Worm (Caenorhabditis elegans) whole organism, L1 larva: Measurements from ENCODE around the gene C17H11.2.
A peak's percentile ranks its signal among the peaks of the same experiment; 100 is the strongest.

Experiments
- C16A3.4 ChIP-seq: fragments of 150-350 bp; optimal IDR thresholded peaks from 2 replicates; lab custom pipeline; 2014; ENCODE audit warnings: missing biosample characterization, missing genetic modification characterization
- F16B12.6 ChIP-seq: fragments of 150-350 bp; optimal IDR thresholded peaks from 2 replicates; lab custom pipeline; 2014; ENCODE audit warnings: missing biosample characterization, missing genetic modification characterization
- Y116A8C.19 ChIP-seq: sonication (generic microtip); optimal IDR thresholded peaks from 2 replicates; lab custom pipeline; 2016; ENCODE audit warnings: missing compliant biosample characterization, missing genetic modification characterization, borderline replicate concordance
- alr-1 ChIP-seq: fragments of 200-800 bp; sonication (Bioruptor generic); optimal IDR thresholded peaks from 2 replicates; lab custom pipeline; 2018; ENCODE audit warnings: borderline replicate concordance, mild to moderate bottlenecking, missing genetic modification characterization, missing compliant biosample characterization
- blmp-1 ChIP-seq: fragments of 150-350 bp; optimal IDR thresholded peaks from 2 replicates; lab custom pipeline; 2014; ENCODE audit warnings: missing biosample characterization, missing genetic modification characterization
- ceh-8 ChIP-seq: fragments of 200-800 bp; sonication (Bioruptor generic); optimal IDR thresholded peaks from 2 replicates; lab custom pipeline; 2018; ENCODE audit warnings: mild to moderate bottlenecking, missing genetic modification characterization, moderate library complexity, missing compliant biosample characterization
- ceh-82 ChIP-seq, 3 experiments: fragments of 150-350 bp in 1 of 3; sonication (generic microtip) in 2 of 3; optimal IDR thresholded peaks; 2 replicates each; lab custom pipeline; 2014 to 2017; ENCODE audit warnings: missing biosample characterization in 3 of 3, missing genetic modification characterization in 3 of 3
- ceh-90 ChIP-seq: sonication (generic microtip); optimal IDR thresholded peaks from 2 replicates; lab custom pipeline; 2016; ENCODE audit warnings: missing genetic modification characterization, missing compliant biosample characterization
- ces-1 ChIP-seq: fragments of 150-350 bp; optimal IDR thresholded peaks from 2 replicates; lab custom pipeline; 2014; ENCODE audit warnings: missing biosample characterization, missing genetic modification reagents, missing genetic modification characterization
- dpl-1 ChIP-seq, 3 experiments: fragments of 150-350 bp in 2 of 3; sonication (generic microtip) in 1 of 3; optimal IDR thresholded peaks; 2 replicates each; lab custom pipeline; 2014 to 2017; ENCODE audit warnings: missing biosample characterization in 3 of 3, missing genetic modification characterization in 3 of 3, missing genetic modification reagents in 3 of 3
- dsc-1 ChIP-seq: sonication (generic microtip); optimal IDR thresholded peaks from 2 replicates; lab custom pipeline; 2016; ENCODE audit warnings: mild to moderate bottlenecking, missing genetic modification characterization, missing compliant biosample characterization
- efl-1 ChIP-seq, 4 experiments: fragments of 150-350 bp; optimal IDR thresholded peaks in 3 of 4; peaks in 1 of 4; 1 replicate in 1 of 4; 2 replicates in 3 of 4; lab custom pipeline; 2014; ENCODE audit warnings: missing biosample characterization in 2 of 4, missing genetic modification characterization in 2 of 4, missing genetic modification reagents in 2 of 4
- efl-3 ChIP-seq: fragments of 200-800 bp; sonication (Bioruptor generic); optimal IDR thresholded peaks from 2 replicates; lab custom pipeline; 2018; ENCODE audit warnings: mild to moderate bottlenecking, missing genetic modification characterization, missing compliant biosample characterization
- egl-13 ChIP-seq: sonication (generic microtip); optimal IDR thresholded peaks from 2 replicates; lab custom pipeline; 2016; ENCODE audit warnings: missing genotype, missing genetic modification reagents, missing genetic modification characterization, missing compliant biosample characterization
- ets-5 ChIP-seq: fragments of 200-800 bp; sonication (Bioruptor generic); IDR thresholded peaks from 2 replicates; pipeline ENCODE4 v1.3.6; 2022; ENCODE audit warnings: missing genetic modification characterization, missing compliant biosample characterization
- fkh-8 ChIP-seq: sonication (generic microtip); optimal IDR thresholded peaks from 2 replicates; lab custom pipeline; 2016; ENCODE audit warnings: mild to moderate bottlenecking, missing genetic modification characterization, missing compliant biosample characterization
- fos-1 ChIP-seq: fragments of 150-350 bp; optimal IDR thresholded peaks from 2 replicates; lab custom pipeline; 2014; ENCODE audit warnings: missing biosample characterization, missing genetic modification characterization
- hlh-4 ChIP-seq: sonication (generic microtip); optimal IDR thresholded peaks from 2 replicates; lab custom pipeline; 2016; ENCODE audit warnings: mild to moderate bottlenecking, missing genetic modification characterization, missing compliant biosample characterization
- irx-1 ChIP-seq: sonication (generic microtip); optimal IDR thresholded peaks from 2 replicates; lab custom pipeline; 2016; ENCODE audit warnings: missing genetic modification characterization, missing compliant biosample characterization
- jun-1 ChIP-seq: fragments of 150-350 bp; optimal IDR thresholded peaks from 2 replicates; lab custom pipeline; 2014; ENCODE audit warnings: missing biosample characterization, missing genetic modification reagents, missing genetic modification characterization
- lin-35 ChIP-seq, 2 experiments: fragments of 150-350 bp; optimal IDR thresholded peaks; 2 replicates each; lab custom pipeline; 2014; ENCODE audit warnings: missing biosample characterization in 2 of 2, missing genetic modification characterization in 2 of 2, missing genetic modification reagents in 2 of 2
- lsy-2 ChIP-seq, 2 experiments: fragments of 150-350 bp; optimal IDR thresholded peaks; 2 replicates each; lab custom pipeline; 2014; ENCODE audit warnings: missing biosample characterization in 2 of 2, missing genetic modification characterization in 2 of 2
- mab-9 ChIP-seq: fragments of 200-800 bp; sonication (Bioruptor generic); IDR thresholded peaks from 2 replicates; pipeline ENCODE4 v1.3.6; 2022; ENCODE audit warnings: missing genetic modification reagents, missing genetic modification characterization, missing compliant biosample characterization
- mdl-1 ChIP-seq, 2 experiments: fragments of 150-350 bp; optimal IDR thresholded peaks; 2 replicates each; lab custom pipeline; 2014 to 2017; ENCODE audit warnings: missing biosample characterization in 2 of 2, missing genetic modification characterization in 2 of 2, inconsistent platforms in 1 of 2
- mep-1 ChIP-seq: fragments of 150-350 bp; optimal IDR thresholded peaks from 2 replicates; lab custom pipeline; 2014; ENCODE audit warnings: missing biosample characterization, missing genetic modification characterization
- nhr-12 ChIP-seq: sonication (generic microtip); optimal IDR thresholded peaks from 2 replicates; lab custom pipeline; 2017; ENCODE audit warnings: missing biosample characterization, missing genetic modification characterization
- nhr-28 ChIP-seq: fragments of 150-350 bp; optimal IDR thresholded peaks from 2 replicates; lab custom pipeline; 2014; ENCODE audit warnings: missing biosample characterization, missing genetic modification characterization
- nhr-47 ChIP-seq: sonication (generic microtip); optimal IDR thresholded peaks from 2 replicates; lab custom pipeline; 2016; ENCODE audit warnings: mild to moderate bottlenecking, missing genetic modification characterization, moderate library complexity, missing compliant biosample characterization
- nhr-71 ChIP-seq: sonication (generic microtip); optimal IDR thresholded peaks from 2 replicates; lab custom pipeline; 2016; ENCODE audit warnings: mild to moderate bottlenecking, missing genetic modification characterization, moderate library complexity, missing compliant biosample characterization
- nhr-77 ChIP-seq: fragments of 150-350 bp; optimal IDR thresholded peaks from 2 replicates; lab custom pipeline; 2014; ENCODE audit warnings: missing biosample characterization, missing genetic modification characterization
- rnt-1 ChIP-seq: sonication (generic microtip); optimal IDR thresholded peaks from 2 replicates; lab custom pipeline; 2016; ENCODE audit warnings: mild to moderate bottlenecking, missing genetic modification characterization, moderate library complexity, missing compliant biosample characterization
- skn-1 ChIP-seq: fragments of 150-350 bp; optimal IDR thresholded peaks from 2 replicates; lab custom pipeline; 2014; ENCODE audit warnings: missing biosample characterization, missing genetic modification characterization
- sox-4 ChIP-seq: sonication (generic microtip); optimal IDR thresholded peaks from 2 replicates; lab custom pipeline; 2016; ENCODE audit warnings: missing genetic modification characterization, missing compliant biosample characterization
- swsn-7 ChIP-seq: sonication (generic microtip); optimal IDR thresholded peaks from 2 replicates; lab custom pipeline; 2016; ENCODE audit warnings: missing genetic modification characterization, missing compliant biosample characterization
- unc-130 ChIP-seq: fragments of 150-350 bp; optimal IDR thresholded peaks from 2 replicates; lab custom pipeline; 2017; ENCODE audit warnings: missing biosample characterization, missing genetic modification characterization, inconsistent platforms
- unc-62 ChIP-seq: fragments of 150-350 bp; optimal IDR thresholded peaks from 2 replicates; lab custom pipeline; 2014; ENCODE audit warnings: missing biosample characterization, missing genetic modification reagents, missing genetic modification characterization
- unc-86 ChIP-seq: sonication (generic microtip); optimal IDR thresholded peaks from 2 replicates; lab custom pipeline; 2016; ENCODE audit warnings: missing genetic modification characterization, missing compliant biosample characterization
- ztf-11 ChIP-seq, 2 experiments: sonication (generic microtip); optimal IDR thresholded peaks; 2 replicates each; lab custom pipeline; 2016 to 2017; ENCODE audit warnings: missing genetic modification characterization in 2 of 2, missing biosample characterization in 1 of 2, missing compliant biosample characterization in 1 of 2

The C17H11.2 gene

ce11 chrX:8139146-8139545 lies 30.6 kb upstream of the C17H11.2 start, which contains the start of gene C02B8.3:
Gene C02B8.3, plus strand, starts transcription at chrX:8139446.
- TF ChIP-seq blmp-1, result no peak
- TF ChIP-seq lsy-2 (tag; optimal IDR thresholded peaks at IDR 0.05; lab: Kevin White, UChicago), result no peak
- no peak for TF ChIP-seq unc-62 (GFP tag; lab: Kevin White, UChicago)
- no peak for TF ChIP-seq sox-4 (tag; lab: Kevin White, UChicago)
- TF ChIP-seq alr-1 (tag; lab: Kevin White, UChicago), result no peak
- no peak for TF ChIP-seq nhr-12 (tag; lab: Kevin White, UChicago)
- no peak for TF ChIP-seq Y116A8C.19 (tag; lab: Kevin White, UChicago)
- TF ChIP-seq unc-130 (tag; lab: Kevin White, UChicago), result no peak
- TF ChIP-seq nhr-28 (tag; lab: Kevin White, UChicago), result no peak
- no peak for TF ChIP-seq nhr-77 (tag; lab: Kevin White, UChicago)
- TF ChIP-seq nhr-71 (tag; lab: Kevin White, UChicago), result no peak
- TF ChIP-seq jun-1, result no peak

DNA sequence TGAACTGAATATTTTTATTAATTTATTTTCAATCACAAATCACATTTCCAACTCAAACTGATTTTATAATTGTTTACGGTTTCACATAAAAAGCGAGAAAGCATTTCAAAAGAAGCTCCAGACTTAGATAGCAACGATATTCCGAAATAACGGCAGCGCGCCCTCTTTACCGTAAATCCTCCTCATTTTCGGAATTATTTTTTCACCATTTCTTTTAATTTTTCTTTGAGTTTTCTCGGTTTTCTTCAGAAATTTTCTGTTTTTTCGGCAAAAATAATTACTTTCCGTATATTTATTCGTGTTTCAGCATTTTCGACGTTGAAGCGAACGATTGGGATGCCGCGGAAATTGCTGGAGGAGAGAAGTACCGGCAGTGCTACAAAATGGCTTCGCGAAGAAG lies 22.3 kb upstream of the C17H11.2 start, which contains the start of gene C02B8.1:
C02B8.1 (plus strand) TSS at position 301 of the 400 bp plus-strand sequence.
- TF ChIP-seq efl-1 (optimal IDR thresholded peaks at IDR 0.05; lab: Kevin White, UChicago) (no peak), efl-1 (GFP tag; optimal IDR thresholded peaks at IDR 0.05 in 1 of 2; lab: Kevin White, UChicago) (peak in 1 of 2 experiments; percentile 6), ets-5 (GFP tag; lab: Robert Waterston, UW) (no peak), efl-3 (no peak), hlh-4 (tag; lab: Kevin White, UChicago) (no peak), skn-1 (tag; lab: Kevin White, UChicago) (no peak), ztf-11 (tag; optimal IDR thresholded peaks at IDR 0.05; lab: Kevin White, UChicago) (no peak), lsy-2 (tag; optimal IDR thresholded peaks at IDR 0.05; lab: Kevin White, UChicago) (no peak), ces-1 (GFP tag; lab: Kevin White, UChicago) (no peak), egl-13 (tag; lab: Kevin White, UChicago) (no peak)

ce11 chrX:8148993-8149392 lies 20.7 kb upstream of the C17H11.2 start:
- no peak for TF ChIP-seq ceh-82 (tag; optimal IDR thresholded peaks at IDR 0.05; lab: Kevin White, UChicago)
- no peak for TF ChIP-seq fos-1 (tag; lab: Kevin White, UChicago)
- TF ChIP-seq unc-86, result no peak
- TF ChIP-seq mep-1 (tag; lab: Kevin White, UChicago), result peak; percentile 8

DNA sequence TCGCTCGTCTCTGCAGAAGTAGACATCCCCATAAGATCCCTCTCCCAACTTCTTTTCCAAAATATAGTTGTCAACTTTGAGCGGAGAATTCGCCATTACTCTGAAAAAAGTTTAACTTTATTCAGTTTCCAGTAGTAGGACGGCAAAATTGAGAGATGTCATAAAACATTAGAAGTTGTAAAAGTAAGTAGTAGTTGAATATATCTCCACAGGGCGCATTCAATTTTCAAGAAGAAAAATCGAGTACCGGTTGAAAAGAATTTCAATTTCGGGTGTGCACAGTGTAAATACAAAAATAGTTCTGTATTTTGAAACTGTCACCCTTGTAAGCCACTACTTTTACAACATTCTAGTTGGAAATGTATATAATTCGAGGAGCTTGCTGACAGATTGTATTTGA lies 19.1 kb upstream of the C17H11.2 start, which contains the start of gene F22F1.2:
F22F1.2 (minus strand) TSS at position 101 of the 400 bp plus-strand sequence.
- TF ChIP-seq C16A3.4 (tag; lab: Kevin White, UChicago) (no peak), Y116A8C.19 (tag; lab: Kevin White, UChicago) (no peak), rnt-1 (tag; lab: Kevin White, UChicago) (no peak), unc-86 (no peak)

- TF ChIP-seq swsn-7 (tag; lab: Kevin White, UChicago) (peak; percentile 4), dsc-1 (tag; lab: Kevin White, UChicago) (peak; percentile 50), efl-1 (optimal IDR thresholded peaks at IDR 0.05; lab: Kevin White, UChicago) (no peak), efl-1 (GFP tag; optimal IDR thresholded peaks at IDR 0.05 in 1 of 2; lab: Kevin White, UChicago) (no peak), F16B12.6 (tag; lab: Kevin White, UChicago) (no peak), ceh-90 (tag; lab: Kevin White, UChicago) (no peak), ceh-8 (GFP tag; lab: Kevin White, UChicago) (peak; percentile 16), sox-4 (tag; lab: Kevin White, UChicago) (peak; percentile 64), ces-1 (GFP tag; lab: Kevin White, UChicago) (no peak), dpl-1 (GFP tag; optimal IDR thresholded peaks at IDR 0.05; lab: Kevin White, UChicago) (no peak), fkh-8 (tag; lab: Kevin White, UChicago) (peak; percentile 84), mab-9 (no peak), nhr-47 (tag; lab: Kevin White, UChicago) (peak; percentile 39), lin-35 (GFP tag; optimal IDR thresholded peaks at IDR 0.05; lab: Kevin White, UChicago) (no peak), irx-1 (tag; lab: Kevin White, UChicago) (no peak), unc-62 (GFP tag; lab: Kevin White, UChicago) (no peak), mdl-1 (tag; optimal IDR thresholded peaks at IDR 0.05; lab: Kevin White, UChicago) (no peak)
- TF ChIP-seq, all 84 proteins: peak for 6
Measured at ce11 chrX:8151409-8151808, 18.3 kb upstream of the C17H11.2 start.
